Worm (Caenorhabditis elegans) whole organism, midembryonic: ENCODE results near the gene ZK795.3.

ENCODE experiments used
- cog-1 ChIP-seq: sonication (generic microtip); optimal IDR thresholded peaks from 2 replicates; lab custom pipeline; 2016; ENCODE audit warnings: missing genetic modification characterization, missing compliant biosample characterization
- flt-1 ChIP-seq: fragments of 200-800 bp; sonication (Bioruptor generic); IDR thresholded peaks from 2 replicates; pipeline ENCODE4 v1.3.6; 2022; ENCODE audit warnings: missing genetic modification characterization, missing compliant biosample characterization

DNA sequence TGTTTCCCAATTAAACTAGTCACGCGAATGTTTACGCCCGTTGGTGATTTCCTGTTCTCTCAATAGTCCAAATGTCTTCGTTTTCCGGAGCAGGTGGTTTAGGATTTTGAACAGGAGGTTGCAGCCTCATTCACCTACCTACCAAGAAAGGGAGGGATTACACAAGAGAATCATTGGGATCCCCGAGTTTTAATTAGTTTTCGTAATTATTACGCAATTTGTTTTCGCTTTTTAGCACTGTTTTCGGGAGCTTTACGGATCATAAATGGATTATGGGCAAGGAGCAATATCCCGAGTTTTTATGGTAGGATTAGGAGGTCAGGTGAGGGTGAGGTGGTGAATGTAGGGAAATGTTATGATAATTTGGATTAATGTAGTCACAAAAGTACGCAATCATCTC, 13.3 kb upstream of the ZK795.3 start:
- TF ChIP-seq flt-1 (GFP tag; lab: Robert Waterston, UW) (no peak), cog-1 (tag; lab: Kevin White, UChicago) (no peak)
